Worm (Caenorhabditis elegans): ENCODE measurements around the gene eif-3.L.

DNA sequence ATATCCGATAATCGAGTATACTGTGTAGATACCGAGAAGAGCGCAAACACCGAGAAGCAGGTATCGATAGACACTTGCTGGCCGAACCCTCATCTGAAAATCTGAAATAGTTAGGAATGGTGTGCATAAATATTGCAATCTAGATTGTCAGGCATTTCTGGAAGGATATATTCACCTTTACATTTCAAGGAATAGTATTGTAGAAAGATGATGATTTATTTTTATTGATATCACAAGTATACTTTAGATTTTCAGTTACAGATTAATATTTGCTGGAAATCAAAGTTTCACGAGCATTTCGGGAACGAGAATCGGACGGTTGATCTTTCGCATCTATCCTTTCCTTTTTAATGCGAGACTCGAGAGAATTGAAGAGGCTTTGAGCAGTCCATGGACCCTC lies 37.4 kb upstream of the eif-3.L start, which contains the start of gene fut-3:
- TF ChIP-seq hlh-26 (GFP tag; conservative IDR thresholded peaks at IDR 0.05) (no peak), pbrm-1 (GFP tag; IDR thresholded peaks at IDR 0.05) (no peak), T07F8.4 (tag; optimal IDR thresholded peaks at IDR 0.05) (no peak), madf-3 (GFP tag; IDR thresholded peaks at IDR 0.05) (no peak), nfya-1 (tag; optimal IDR thresholded peaks at IDR 0.05; ENCODE audit: borderline replicate concordance, insufficient read depth) (no peak), nhr-80 (tag; optimal IDR thresholded peaks at IDR 0.05) (no peak), sea-2 (GFP tag; IDR thresholded peaks at IDR 0.05) (no peak), athp-1 (tag; optimal IDR thresholded peaks at IDR 0.05) (no peak), F49E8.2 (tag; optimal IDR thresholded peaks at IDR 0.05; ENCODE audit: insufficient read depth) (no peak), snpc-4 (GFP tag; optimal IDR thresholded peaks at IDR 0.05) (no peak), snpc-4 (tag; optimal IDR thresholded peaks at IDR 0.05) (no peak), F10E7.11 (tag; optimal IDR thresholded peaks at IDR 0.05) (no peak), aptf-2 (GFP tag; conservative IDR thresholded peaks at IDR 0.05) (no peak)
